Fruit fly (Drosophila melanogaster) whole organism, embryonic: ENCODE results near the gene glu.

Source experiments
- Bgb ChIP-seq: fragments of 200-800 bp; sonication (Bioruptor generic); IDR thresholded peaks from 2 replicates; pipeline ENCODE4 v1.3.6; 2022; ENCODE audit warnings: missing biosample characterization, missing genetic modification characterization; ENCODE audit not compliant: partially characterized antibody
- CG11456 ChIP-seq: fragments of 200-800 bp; sonication (Bioruptor generic); IDR thresholded peaks from 3 replicates; pipeline ENCODE4 v1.3.6; 2022; ENCODE audit warnings: missing biosample characterization, missing genetic modification characterization
- CG11560 ChIP-seq: fragments of 200-800 bp; sonication (Bioruptor generic); IDR thresholded peaks from 3 replicates; pipeline ENCODE4 v1.3.6; 2022; ENCODE audit warnings: missing biosample characterization, missing genetic modification characterization
- CG12659 ChIP-seq: fragments of 200-800 bp; sonication (Bioruptor generic); optimal IDR thresholded peaks from 3 replicates; lab custom pipeline; 2017; ENCODE audit warnings: mild to moderate bottlenecking, missing biosample characterization, missing genetic modification reagents, missing genetic modification characterization
- CG13894 ChIP-seq: fragments of 200-800 bp; sonication (Bioruptor generic); optimal IDR thresholded peaks from 3 replicates; lab custom pipeline; 2018; ENCODE audit warnings: missing biosample characterization, mild to moderate bottlenecking, missing genetic modification characterization, moderate library complexity
- CG14710 ChIP-seq: fragments of 200-800 bp; sonication (Bioruptor generic); optimal IDR thresholded peaks from 3 replicates; lab custom pipeline; 2019; ENCODE audit warnings: missing biosample characterization, mild to moderate bottlenecking, missing genetic modification characterization, moderate library complexity
- CG17328 ChIP-seq: fragments of 200-800 bp; sonication (Bioruptor generic); IDR thresholded peaks from 2 replicates; pipeline ENCODE4 v1.3.6; 2022; ENCODE audit warnings: missing biosample characterization, missing genetic modification characterization
- CG17359 ChIP-seq: fragments of 200-800 bp; sonication (Bioruptor generic); optimal IDR thresholded peaks from 3 replicates; lab custom pipeline; 2018; ENCODE audit warnings: missing biosample characterization, mild to moderate bottlenecking, missing genetic modification characterization, moderate library complexity
- CG17612 ChIP-seq: fragments of 200-800 bp; sonication (Bioruptor generic); IDR thresholded peaks from 2 replicates; pipeline ENCODE4 v1.3.6; 2022; ENCODE audit warnings: missing biosample characterization, missing genetic modification characterization
- CG2202 ChIP-seq: fragments of 200-800 bp; sonication (Bioruptor generic); optimal IDR thresholded peaks from 2 replicates; lab custom pipeline; 2018; ENCODE audit warnings: missing biosample characterization, mild to moderate bottlenecking, missing genetic modification characterization
- CG2889 ChIP-seq: fragments of 200-800 bp; sonication (Bioruptor generic); IDR thresholded peaks from 3 replicates; pipeline ENCODE4 v1.3.6; 2022; ENCODE audit warnings: missing biosample characterization, missing genetic modification characterization
- CG31388 ChIP-seq: fragments of 200-800 bp; sonication (Bioruptor generic); optimal IDR thresholded peaks from 2 replicates; lab custom pipeline; 2016; ENCODE audit warnings: missing biosample characterization, missing genetic modification characterization
- CG3281 ChIP-seq: fragments of 200-800 bp; sonication (Bioruptor generic); optimal IDR thresholded peaks from 3 replicates; lab custom pipeline; 2017; ENCODE audit warnings: missing biosample characterization, mild to moderate bottlenecking, missing genetic modification characterization
- CG4328 ChIP-seq: fragments of 200-800 bp; sonication (Bioruptor generic); optimal IDR thresholded peaks from 3 replicates; lab custom pipeline; 2017; ENCODE audit warnings: missing biosample characterization, missing genetic modification reagents, missing genetic modification characterization
- CG6254 ChIP-seq: fragments of 200-800 bp; sonication (Bioruptor generic); optimal IDR thresholded peaks from 3 replicates; lab custom pipeline; 2017; ENCODE audit warnings: mild to moderate bottlenecking, missing biosample characterization, missing genetic modification reagents, missing genetic modification characterization
- CG7786 ChIP-seq: fragments of 200-800 bp; sonication (Bioruptor generic); optimal IDR thresholded peaks from 2 replicates; lab custom pipeline; 2016; ENCODE audit warnings: missing biosample characterization, missing genetic modification characterization
- CG9876 ChIP-seq: fragments of 200-800 bp; sonication (Bioruptor generic); optimal IDR thresholded peaks from 2 replicates; lab custom pipeline; 2016; ENCODE audit warnings: missing biosample characterization, missing genetic modification characterization
- Ets65A ChIP-seq: fragments of 200-800 bp; sonication (Bioruptor generic); peaks from one replicate; lab custom pipeline; 2016; ENCODE audit warnings: missing biosample characterization, missing genetic modification characterization
- HLH3B ChIP-seq: fragments of 200-800 bp; sonication (Bioruptor generic); IDR thresholded peaks from 2 replicates; pipeline ENCODE4 v1.3.6; 2022; ENCODE audit warnings: missing biosample characterization, missing genetic modification characterization
- HLHmδ ChIP-seq: fragments of 200-800 bp; sonication (Bioruptor generic); optimal IDR thresholded peaks from 2 replicates; lab custom pipeline; 2018; ENCODE audit warnings: missing biosample characterization, mild to moderate bottlenecking, missing genetic modification characterization, moderate library complexity
- Lim3 ChIP-seq: fragments of 200-800 bp; sonication (Bioruptor generic); IDR thresholded peaks from 2 replicates; pipeline ENCODE4 v1.3.6; 2022; ENCODE audit warnings: missing biosample characterization, missing genetic modification characterization
- MTF-1 ChIP-seq: fragments of 200-800 bp; sonication (Bioruptor generic); optimal IDR thresholded peaks from 2 replicates; lab custom pipeline; 2018; ENCODE audit warnings: missing biosample characterization, mild to moderate bottlenecking, missing genetic modification characterization, borderline replicate concordance
- Ssrp ChIP-seq: fragments of 200-800 bp; sonication (Bioruptor generic); optimal IDR thresholded peaks from 2 replicates; lab custom pipeline; 2018; ENCODE audit warnings: missing biosample characterization, mild to moderate bottlenecking, missing genetic modification characterization, moderate library complexity
- Xrp1 ChIP-seq: fragments of 200-800 bp; sonication (Bioruptor generic); IDR thresholded peaks from 2 replicates; pipeline ENCODE4 v1.3.6; 2022; ENCODE audit warnings: missing biosample characterization, missing genetic modification characterization
- abd-A ChIP-seq: fragments of 200-800 bp; sonication (Bioruptor generic); optimal IDR thresholded peaks from 3 replicates; lab custom pipeline; 2019; ENCODE audit warnings: missing biosample characterization, mild to moderate bottlenecking, missing genetic modification characterization, moderate library complexity
- ara ChIP-seq: fragments of 200-800 bp; sonication (Bioruptor generic); IDR thresholded peaks from 2 replicates; pipeline ENCODE4 v1.3.6; 2022; ENCODE audit warnings: missing biosample characterization, missing genetic modification characterization
- cad ChIP-seq: fragments of >200 bp; optimal IDR thresholded peaks from 2 replicates; lab custom pipeline; 2017; ENCODE audit warnings: missing biosample characterization, missing genetic modification characterization
- caup ChIP-seq: fragments of 200-800 bp; sonication (Bioruptor generic); optimal IDR thresholded peaks from 3 replicates; lab custom pipeline; 2017; ENCODE audit warnings: missing biosample characterization, mild to moderate bottlenecking, missing genetic modification characterization, moderate library complexity; ENCODE audit not compliant: severe bottlenecking
- crc ChIP-seq: fragments of 200-800 bp; sonication (Bioruptor generic); optimal IDR thresholded peaks from 2 replicates; lab custom pipeline; 2016; ENCODE audit warnings: missing biosample characterization, missing genetic modification characterization
- dati ChIP-seq: fragments of 200-800 bp; sonication (Bioruptor generic); IDR thresholded peaks from 2 replicates; pipeline ENCODE4 v1.3.6; 2022; ENCODE audit warnings: missing biosample characterization, missing genetic modification characterization
- exex ChIP-seq: fragments of 200-800 bp; sonication (Bioruptor generic); optimal IDR thresholded peaks from 4 replicates; lab custom pipeline; 2018; ENCODE audit warnings: missing biosample characterization, mild to moderate bottlenecking, missing genetic modification characterization, moderate library complexity
- ftz-f1 ChIP-seq: fragments of 200-800 bp; sonication (Bioruptor generic); optimal IDR thresholded peaks from 2 replicates; lab custom pipeline; 2016; ENCODE audit warnings: missing biosample characterization, missing genetic modification characterization
- hb ChIP-seq: fragments of 200-800 bp; sonication (Bioruptor generic); IDR thresholded peaks from 3 replicates; pipeline ENCODE4 v1.3.6; 2022; ENCODE audit warnings: missing biosample characterization, missing genetic modification characterization; ENCODE audit not compliant: partially characterized antibody
- hbn ChIP-seq: fragments of 200-800 bp; sonication (Bioruptor generic); IDR thresholded peaks from 2 replicates; pipeline ENCODE4 v1.3.6; 2022; ENCODE audit warnings: missing biosample characterization, missing genetic modification characterization; ENCODE audit not compliant: partially characterized antibody
- lilli ChIP-seq: fragments of 200-800 bp; sonication (Bioruptor generic); optimal IDR thresholded peaks from 3 replicates; lab custom pipeline; 2016; ENCODE audit warnings: missing biosample characterization, missing genetic modification characterization
- nerfin-1 ChIP-seq: fragments of 200-800 bp; sonication (Bioruptor generic); optimal IDR thresholded peaks from 3 replicates; lab custom pipeline; 2019; ENCODE audit warnings: missing biosample characterization, mild to moderate bottlenecking, missing genetic modification characterization, moderate library complexity
- pzg ChIP-seq: fragments of 200-800 bp; sonication (Bioruptor generic); optimal IDR thresholded peaks from 3 replicates; lab custom pipeline; 2018; ENCODE audit warnings: missing biosample characterization, mild to moderate bottlenecking, missing genetic modification characterization, moderate library complexity
- ranshi ChIP-seq: fragments of 200-800 bp; sonication (Bioruptor generic); IDR thresholded peaks from 2 replicates; pipeline ENCODE4 v1.3.6; 2022; ENCODE audit warnings: missing biosample characterization, missing genetic modification characterization
- ro ChIP-seq: fragments of 200-800 bp; sonication (Bioruptor generic); IDR thresholded peaks from 2 replicates; pipeline ENCODE4 v1.3.6; 2022; ENCODE audit warnings: missing biosample characterization, missing genetic modification characterization
- row ChIP-seq: fragments of 200-800 bp; sonication (Bioruptor generic); IDR thresholded peaks from 3 replicates; pipeline ENCODE4 v1.3.6; 2022; ENCODE audit warnings: missing biosample characterization, missing genetic modification characterization
- scrt ChIP-seq: fragments of 200-800 bp; sonication (Bioruptor generic); optimal IDR thresholded peaks from 2 replicates; lab custom pipeline; 2018; ENCODE audit warnings: missing biosample characterization, mild to moderate bottlenecking, missing genetic modification characterization, moderate library complexity
- sens ChIP-seq: fragments of 200-800 bp; sonication (Bioruptor generic); peaks from one replicate; lab custom pipeline; 2016; ENCODE audit warnings: missing biosample characterization, missing genetic modification characterization
- sna ChIP-seq: fragments of 200-800 bp; sonication (Bioruptor generic); IDR thresholded peaks from 2 replicates; pipeline ENCODE4 v1.3.6; 2022; ENCODE audit warnings: missing biosample characterization, missing genetic modification characterization; ENCODE audit not compliant: partially characterized antibody
- stc ChIP-seq: fragments of 200-800 bp; sonication (Bioruptor generic); IDR thresholded peaks from 2 replicates; pipeline ENCODE4 v1.3.6; 2022; ENCODE audit warnings: missing biosample characterization, missing genetic modification characterization
- stwl ChIP-seq: fragments of 200-800 bp; sonication (Bioruptor generic); optimal IDR thresholded peaks from 3 replicates; lab custom pipeline; 2018; ENCODE audit warnings: missing biosample characterization, mild to moderate bottlenecking, missing genetic modification characterization, moderate library complexity
- vfl ChIP-seq: fragments of 200-800 bp; sonication (Bioruptor generic); optimal IDR thresholded peaks from 2 replicates; lab custom pipeline; 2016; ENCODE audit warnings: missing biosample characterization, missing genetic modification characterization
- vnd ChIP-seq: fragments of 200-800 bp; sonication (Bioruptor generic); IDR thresholded peaks from 3 replicates; pipeline ENCODE4 v1.3.6; 2022; ENCODE audit warnings: missing biosample characterization, missing genetic modification characterization; ENCODE audit not compliant: partially characterized antibody
- zfh2 ChIP-seq: fragments of 200-800 bp; sonication (Bioruptor generic); optimal IDR thresholded peaks from 2 replicates; lab custom pipeline; 2016; ENCODE audit warnings: missing biosample characterization, missing genetic modification characterization

The glu gene

dm6 chr2L:16715841-16716701 lies 22.1 kb downstream of the glu start, which contains the start of the genes Cyt-c-d and CG31808 (continued):
- TF ChIP-seq CG2202 (tag; lab: Kevin White, UChicago) (peak; percentile 96), CG7786 (peak; percentile 89), Xrp1 (GFP tag; lab: Robert Waterston, UW) (peak; percentile 98), CG17359 (tag; lab: Kevin White, UChicago) (peak; percentile 98), pzg (peak; percentile 8), CG17612 (GFP tag; lab: Robert Waterston, UW) (peak; percentile 85), vnd (GFP tag; lab: Robert Waterston, UW) (no peak), CG12659 (GFP tag; lab: Kevin White, UChicago) (peak; percentile 97), lilli (GFP tag; lab: Kevin White, UChicago) (peak; percentile 96), sna (no peak), CG3281 (GFP tag; lab: Kevin White, UChicago) (peak; percentile 93), CG2889 (GFP tag; lab: Robert Waterston, UW) (peak; percentile 95), dati (peak; percentile 90), CG4328 (GFP tag; lab: Kevin White, UChicago) (peak; percentile 91), CG9876 (GFP tag; lab: Kevin White, UChicago) (no peak), crc (GFP tag; lab: Kevin White, UChicago) (peak; percentile 82), Ssrp (tag; lab: Kevin White, UChicago) (peak; percentile 97), Lim3 (GFP tag; lab: Robert Waterston, UW) (peak; percentile 87), ranshi (GFP tag; lab: Robert Waterston, UW) (peak; percentile 97), hb (GFP tag; lab: Robert Waterston, UW) (0 out of 3 replicates have a peak, but pooled peaks have one; percentile 42), Bgb (GFP tag; lab: Robert Waterston, UW) (peak; percentile 58), CG17328 (GFP tag; lab: Robert Waterston, UW) (peak; percentile 99), row (GFP tag; lab: Robert Waterston, UW) (peak; percentile 99), CG31388 (GFP tag; lab: Kevin White, UChicago) (peak; percentile 90), CG6254 (peak; percentile 96), CG14710 (peak; percentile 95), hbn (GFP tag; lab: Robert Waterston, UW) (no peak), zfh2 (peak; percentile 75), ro (GFP tag; lab: Robert Waterston, UW) (peak; percentile 92), ara (GFP tag; lab: Robert Waterston, UW) (peak; percentile 98), cad (GFP tag; lab: Kevin White, UChicago) (no peak), vfl (peak; percentile 93), exex (tag; lab: Kevin White, UChicago) (peak; percentile 76), HLHmδ (GFP tag; lab: Kevin White, UChicago) (peak; percentile 64), MTF-1 (GFP tag; lab: Kevin White, UChicago) (peak; percentile 86)

- TF ChIP-seq nerfin-1 (tag; lab: Kevin White, UChicago), result peak; percentile 14
- peak; percentile 60 for TF ChIP-seq sens
- peak; percentile 73 for TF ChIP-seq Ets65A (GFP tag; lab: Kevin White, UChicago)
- TF ChIP-seq scrt, result no peak
- TF ChIP-seq hbn (GFP tag; lab: Robert Waterston, UW), result no peak
- TF ChIP-seq stwl (tag; lab: Kevin White, UChicago), result peak; percentile 40
- peak; percentile 36 for TF ChIP-seq abd-A
- peak; percentile 79 for TF ChIP-seq CG13894 (tag; lab: Kevin White, UChicago)
- no peak for TF ChIP-seq CG11560 (tag; lab: Robert Waterston, UW)
- TF ChIP-seq caup (GFP tag; lab: Kevin White, UChicago), result no peak
- TF ChIP-seq HLH3B (GFP tag; lab: Robert Waterston, UW), result no peak
- peak; percentile 30 for TF ChIP-seq ftz-f1
- no peak for TF ChIP-seq CG11456 (GFP tag; lab: Robert Waterston, UW)
- TF ChIP-seq stc (GFP tag; lab: Robert Waterston, UW), result no peak
Measured at dm6 chr2L:16715133-16715833, 22.9 kb downstream of the glu start.
